Worm (Caenorhabditis elegans) whole organism, L4/young adult: ENCODE measurements around the gene pxf-1.

Experiments
- W03F9.2 ChIP-seq: fragments of 150-350 bp; optimal IDR thresholded peaks from 2 replicates; lab custom pipeline; 2014; ENCODE audit warnings: missing biosample characterization, missing genetic modification characterization
- him-1 ChIP-seq: sonication (generic microtip); optimal IDR thresholded peaks from 2 replicates; lab custom pipeline; 2016; ENCODE audit warnings: missing genotype, missing genetic modification reagents, missing genetic modification characterization, missing compliant biosample characterization

- TF ChIP-seq him-1 (tag; lab: Kevin White, UChicago): no peak
- TF ChIP-seq W03F9.2 (tag; lab: Kevin White, UChicago): no peak
These were observed 41.3 kb upstream of the pxf-1 start for ce11 chrIV:10215393-10215792.
